Fruit fly (Drosophila melanogaster) whole organism, embryonic: ENCODE data around the gene Trhn.
A peak's percentile ranks its signal among the peaks of the same experiment; 100 is the strongest.

ENCODE experiments used
- Abd-B ChIP-seq: fragments of 200-800 bp; sonication (Bioruptor generic); optimal IDR thresholded peaks from 2 replicates; lab custom pipeline; 2018; ENCODE audit warnings: missing biosample characterization, mild to moderate bottlenecking, missing genetic modification characterization, moderate library complexity
- Awh ChIP-seq: fragments of 200-800 bp; sonication (Bioruptor generic); IDR thresholded peaks from 2 replicates; pipeline ENCODE4, ENCODE4 v1.3.6; 2022; ENCODE audit warnings: missing biosample characterization, missing genetic modification characterization
- CG12769 ChIP-seq: fragments of 200-800 bp; sonication (Bioruptor generic); optimal IDR thresholded peaks from 2 replicates; lab custom pipeline; 2019; ENCODE audit warnings: missing biosample characterization, mild to moderate bottlenecking, missing genetic modification characterization, moderate library complexity
- CG15269 ChIP-seq: fragments of 200-800 bp; sonication (Bioruptor generic); optimal IDR thresholded peaks from 2 replicates; lab custom pipeline; 2018; ENCODE audit warnings: missing biosample characterization, mild to moderate bottlenecking, missing genetic modification characterization, moderate library complexity
- CG1603 ChIP-seq: fragments of 200-800 bp; sonication (Bioruptor generic); optimal IDR thresholded peaks from 2 replicates; lab custom pipeline; 2019; ENCODE audit warnings: missing biosample characterization, mild to moderate bottlenecking, missing genetic modification characterization, moderate library complexity
- CG17359 ChIP-seq: fragments of 200-800 bp; sonication (Bioruptor generic); optimal IDR thresholded peaks from 3 replicates; lab custom pipeline; 2018; ENCODE audit warnings: missing biosample characterization, mild to moderate bottlenecking, missing genetic modification characterization, moderate library complexity
- CG17802 ChIP-seq: fragments of 200-800 bp; sonication (Bioruptor generic); optimal IDR thresholded peaks from 2 replicates; lab custom pipeline; 2018; ENCODE audit warnings: missing biosample characterization, mild to moderate bottlenecking, missing genetic modification characterization, moderate library complexity
- CG1792 ChIP-seq: fragments of 200-800 bp; sonication (Bioruptor generic); optimal IDR thresholded peaks from 2 replicates; lab custom pipeline; 2016; ENCODE audit warnings: missing biosample characterization, missing genetic modification characterization
- CG1832 ChIP-seq: fragments of 200-800 bp; sonication (Bioruptor generic); optimal IDR thresholded peaks from 2 replicates; lab custom pipeline; 2017; ENCODE audit warnings: missing biosample characterization, mild to moderate bottlenecking, missing genetic modification characterization, inconsistent platforms
- CG18764 ChIP-seq: fragments of 200-800 bp; sonication (Bioruptor generic); optimal IDR thresholded peaks from 3 replicates; lab custom pipeline; 2016; ENCODE audit warnings: missing biosample characterization, missing genetic modification characterization
- CG2875 ChIP-seq: fragments of 200-800 bp; sonication (Bioruptor generic); optimal IDR thresholded peaks from 2 replicates; lab custom pipeline; 2017; ENCODE audit warnings: missing biosample characterization, mild to moderate bottlenecking, missing genetic modification characterization, missing genetic modification reagents
- CG31365 ChIP-seq: fragments of 200-800 bp; sonication (Bioruptor generic); optimal IDR thresholded peaks from 2 replicates; lab custom pipeline; 2018; ENCODE audit warnings: missing biosample characterization, mild to moderate bottlenecking, missing genetic modification characterization
- CG32767 ChIP-seq: fragments of 200-800 bp; sonication (Bioruptor generic); IDR thresholded peaks from 2 replicates; pipeline ENCODE4 v1.3.6; 2022; ENCODE audit warnings: missing biosample characterization, missing genetic modification characterization
- CG9817 ChIP-seq: fragments of 200-800 bp; sonication (Bioruptor generic); optimal IDR thresholded peaks from 2 replicates; lab custom pipeline; 2018; ENCODE audit warnings: missing biosample characterization, mild to moderate bottlenecking, missing genetic modification characterization, moderate library complexity
- D ChIP-seq, 2 experiments: fragments of 200-800 bp in 1 of 2; fragments of >200 bp in 1 of 2; sonication (Bioruptor generic) in 1 of 2; optimal IDR thresholded peaks; 2 replicates in 1 of 2; 3 replicates in 1 of 2; lab custom pipeline; 2017; ENCODE audit warnings: mild to moderate bottlenecking in 1 of 2, missing biosample characterization in 1 of 2, missing genetic modification characterization in 1 of 2, missing genetic modification reagents in 1 of 2
- D19A ChIP-seq: fragments of 200-800 bp; optimal IDR thresholded peaks from 3 replicates; lab custom pipeline; 2019; ENCODE audit warnings: missing biosample characterization, mild to moderate bottlenecking, missing genetic modification characterization, moderate library complexity
- Doc2 ChIP-seq: fragments of 200-800 bp; sonication (Bioruptor generic); IDR thresholded peaks from 2 replicates; pipeline ENCODE4 v1.3.6; 2022; ENCODE audit warnings: missing biosample characterization, missing genetic modification characterization
- Elba2 ChIP-seq: fragments of 200-800 bp; sonication (Bioruptor generic); optimal IDR thresholded peaks from 3 replicates; lab custom pipeline; 2016; ENCODE audit warnings: missing biosample characterization, missing genetic modification characterization
- H15 ChIP-seq: fragments of 200-800 bp; sonication (Bioruptor generic); IDR thresholded peaks from 3 replicates; pipeline ENCODE4 v1.3.6; 2022; ENCODE audit warnings: missing biosample characterization, missing genetic modification characterization
- Hr3 ChIP-seq: fragments of 200-800 bp; sonication (Bioruptor generic); optimal IDR thresholded peaks from 3 replicates; lab custom pipeline; 2016; ENCODE audit warnings: missing biosample characterization, missing genetic modification characterization
- Hr39 ChIP-seq: fragments of >200 bp; optimal IDR thresholded peaks from 2 replicates; lab custom pipeline; 2017
- Hr78 ChIP-seq, 2 experiments: fragments of 200-800 bp in 1 of 2; fragments of >200 bp in 1 of 2; sonication (Bioruptor generic) in 1 of 2; optimal IDR thresholded peaks; 2 replicates each; lab custom pipeline; 2017 to 2019; ENCODE audit warnings: missing biosample characterization in 2 of 2, missing genetic modification characterization in 2 of 2, mild to moderate bottlenecking in 1 of 2, moderate library complexity in 1 of 2
- MESR4 ChIP-seq: fragments of 200-800 bp; sonication (Bioruptor generic); optimal IDR thresholded peaks from 2 replicates; lab custom pipeline; 2018; ENCODE audit warnings: missing biosample characterization, mild to moderate bottlenecking, missing genetic modification characterization, moderate library complexity
- MTF-1 ChIP-seq: fragments of 200-800 bp; sonication (Bioruptor generic); optimal IDR thresholded peaks from 2 replicates; lab custom pipeline; 2018; ENCODE audit warnings: missing biosample characterization, mild to moderate bottlenecking, missing genetic modification characterization, borderline replicate concordance
- Max ChIP-seq: fragments of 200-800 bp; sonication (Bioruptor generic); optimal IDR thresholded peaks from 2 replicates; lab custom pipeline; 2016; ENCODE audit warnings: missing biosample characterization, mild to moderate bottlenecking, missing genetic modification characterization
- NC2α ChIP-seq: fragments of 200-800 bp; sonication (Bioruptor generic); optimal IDR thresholded peaks from 2 replicates; lab custom pipeline; 2016; ENCODE audit warnings: missing biosample characterization, missing genetic modification characterization
- NFAT ChIP-seq: fragments of 200-800 bp; sonication (Bioruptor generic); IDR thresholded peaks from 2 replicates; pipeline ENCODE4 v1.3.6; 2022; ENCODE audit warnings: missing biosample characterization, missing genetic modification characterization
- Rfx ChIP-seq: fragments of 200-800 bp; sonication (Bioruptor generic); IDR thresholded peaks from 2 replicates; pipeline ENCODE4 v1.3.6; 2022; ENCODE audit warnings: missing biosample characterization, missing genetic modification characterization
- Scr ChIP-seq: fragments of 200-800 bp; sonication (Bioruptor generic); IDR thresholded peaks from 2 replicates; pipeline ENCODE4 v1.3.6; 2022; ENCODE audit warnings: missing biosample characterization, missing genetic modification characterization; ENCODE audit not compliant: partially characterized antibody
- Six4 ChIP-seq: fragments of 200-800 bp; sonication (Bioruptor generic); optimal IDR thresholded peaks from 2 replicates; lab custom pipeline; 2016; ENCODE audit warnings: missing biosample characterization, missing genetic modification characterization
- Trl ChIP-seq, 3 experiments: fragments of >200 bp in 2 of 3; fragments of 200-800 bp in 1 of 3; sonication (Bioruptor generic) in 1 of 3; optimal IDR thresholded peaks; 2 replicates in 1 of 3; 3 replicates in 2 of 3; lab custom pipeline; 2016 to 2017; ENCODE audit warnings: missing biosample characterization in 1 of 3, missing genetic modification characterization in 1 of 3
- aop ChIP-seq: fragments of 200-800 bp; sonication (Bioruptor generic); IDR thresholded peaks from 2 replicates; pipeline ENCODE4 v1.3.6; 2022; ENCODE audit warnings: missing biosample characterization, missing genetic modification characterization
- bigmax ChIP-seq: fragments of 200-800 bp; sonication (Bioruptor generic); optimal IDR thresholded peaks from 2 replicates; lab custom pipeline; 2018; ENCODE audit warnings: missing biosample characterization, mild to moderate bottlenecking, missing genetic modification characterization
- caup ChIP-seq: fragments of 200-800 bp; sonication (Bioruptor generic); optimal IDR thresholded peaks from 3 replicates; lab custom pipeline; 2017; ENCODE audit warnings: missing biosample characterization, mild to moderate bottlenecking, missing genetic modification characterization, moderate library complexity; ENCODE audit not compliant: severe bottlenecking
- ci ChIP-seq: fragments of 200-800 bp; sonication (Bioruptor generic); IDR thresholded peaks from 3 replicates; pipeline ENCODE4 v1.3.6; 2022; ENCODE audit warnings: missing biosample characterization, missing genetic modification characterization
- crol ChIP-seq: fragments of 200-800 bp; sonication (Bioruptor generic); IDR thresholded peaks from 2 replicates; pipeline ENCODE4 v1.3.6; 2022; ENCODE audit warnings: missing biosample characterization, missing genetic modification characterization
- esg ChIP-seq: fragments of 200-800 bp; sonication (Bioruptor generic); conservative IDR thresholded peaks from 2 replicates; pipeline ENCODE4 v1.3.6; 2022; ENCODE audit warnings: missing biosample characterization, missing genetic modification characterization
- fru ChIP-seq: fragments of >200 bp; optimal IDR thresholded peaks from 2 replicates; lab custom pipeline; 2017
- gem ChIP-seq: fragments of 200-800 bp; sonication (Bioruptor generic); optimal IDR thresholded peaks from 2 replicates; lab custom pipeline; 2019; ENCODE audit warnings: missing biosample characterization, mild to moderate bottlenecking, missing genetic modification characterization, moderate library complexity
- her ChIP-seq: fragments of 200-800 bp; sonication (Bioruptor generic); optimal IDR thresholded peaks from 2 replicates; lab custom pipeline; 2016; ENCODE audit warnings: missing biosample characterization, missing genetic modification characterization
- inv ChIP-seq: fragments of 200-800 bp; sonication (Bioruptor generic); IDR thresholded peaks from 2 replicates; pipeline ENCODE4 v1.3.6; 2022; ENCODE audit warnings: missing biosample characterization, missing genetic modification characterization; ENCODE audit not compliant: partially characterized antibody
- mam ChIP-seq: fragments of 200-800 bp; sonication (Bioruptor generic); optimal IDR thresholded peaks from 3 replicates; lab custom pipeline; 2016; ENCODE audit warnings: missing biosample characterization, missing genetic modification characterization
- p53 ChIP-seq: fragments of 200-800 bp; sonication (Bioruptor generic); optimal IDR thresholded peaks from 2 replicates; lab custom pipeline; 2016; ENCODE audit warnings: missing biosample characterization, missing genetic modification characterization
- pita ChIP-seq: fragments of 200-800 bp; sonication (Bioruptor generic); optimal IDR thresholded peaks from 2 replicates; lab custom pipeline; 2017; ENCODE audit warnings: missing biosample characterization, mild to moderate bottlenecking, missing genetic modification characterization
- sens ChIP-seq: fragments of 200-800 bp; sonication (Bioruptor generic); peaks from one replicate; lab custom pipeline; 2016; ENCODE audit warnings: missing biosample characterization, missing genetic modification characterization
- sens-2 ChIP-seq: fragments of 200-800 bp; sonication (Bioruptor generic); IDR thresholded peaks from 2 replicates; pipeline ENCODE4 v1.3.6; 2022; ENCODE audit warnings: missing biosample characterization, missing genetic modification characterization
- sima ChIP-seq: fragments of 200-800 bp; sonication (Bioruptor generic); optimal IDR thresholded peaks from 2 replicates; lab custom pipeline; 2016; ENCODE audit warnings: missing biosample characterization, missing genetic modification characterization
- z ChIP-seq: fragments of 200-800 bp; sonication (Bioruptor generic); IDR thresholded peaks from 3 replicates; pipeline ENCODE4 v1.3.6; 2022; ENCODE audit warnings: missing biosample characterization, missing genetic modification characterization
- zfh2 ChIP-seq: fragments of 200-800 bp; sonication (Bioruptor generic); optimal IDR thresholded peaks from 2 replicates; lab custom pipeline; 2016; ENCODE audit warnings: missing biosample characterization, missing genetic modification characterization

Trhn gene

dm6 chr3L:1152540-1153348 is 40.2 kb downstream of the Trhn start (continued):
- TF ChIP-seq z (GFP tag; lab: Robert Waterston, UW) (no peak), H15 (GFP tag; lab: Robert Waterston, UW) (no peak), Elba2 (GFP tag; lab: Kevin White, UChicago) (no peak), Hr39 (lab: Kevin White, UChicago) (no peak), pita (no peak), crol (GFP tag; lab: Robert Waterston, UW) (no peak), Trl (optimal IDR thresholded peaks at IDR 0.05; lab: Kevin White, UChicago) (no peak), Trl (GFP tag; optimal IDR thresholded peaks at IDR 0.05; lab: Kevin White, UChicago) (no peak), sens (GFP tag; lab: Kevin White, UChicago) (peak; percentile 52), NC2α (GFP tag; lab: Kevin White, UChicago) (no peak), p53 (GFP tag; lab: Kevin White, UChicago) (no peak), gem (tag; lab: Kevin White, UChicago) (peak; percentile 24), bigmax (GFP tag; lab: Kevin White, UChicago) (no peak), CG18764 (no peak), Doc2 (GFP tag; lab: Robert Waterston, UW) (no peak), MESR4 (no peak), CG17802 (tag; lab: Kevin White, UChicago) (no peak), aop (GFP tag; lab: Robert Waterston, UW) (no peak), Scr (no peak), sima (GFP tag; lab: Kevin White, UChicago) (no peak), her (GFP tag; lab: Kevin White, UChicago) (no peak), CG15269 (tag; lab: Kevin White, UChicago) (peak; percentile 0), Max (no peak), NFAT (GFP tag; lab: Robert Waterston, UW) (no peak), Hr3 (GFP tag; lab: Kevin White, UChicago) (peak; percentile 11), D19A (no peak), CG1603 (tag; lab: Kevin White, UChicago) (peak; percentile 2), CG1792 (GFP tag; lab: Kevin White, UChicago) (no peak), mam (peak; percentile 24), ci (peak; percentile 16; the same call in 1 of the 3 replicates), Six4 (no peak), zfh2 (peak; percentile 18), sens-2 (GFP tag; lab: Robert Waterston, UW) (no peak), CG9817 (tag; lab: Kevin White, UChicago) (no peak), MTF-1 (GFP tag; lab: Kevin White, UChicago) (no peak), esg (GFP tag; lab: Robert Waterston, UW) (0 out of 2 replicates have a peak, but pooled peaks have one; percentile 12), fru (lab: Kevin White, UChicago) (no peak), D (optimal IDR thresholded peaks at IDR 0.05; lab: Kevin White, UChicago) (no peak), D (GFP tag; optimal IDR thresholded peaks at IDR 0.05; lab: Kevin White, UChicago) (no peak), CG17359 (tag; lab: Kevin White, UChicago) (peak; percentile 0), Hr78 (GFP tag; optimal IDR thresholded peaks at IDR 0.05; lab: Kevin White, UChicago) (peak in 1 of 2 experiments; percentile 12), Awh (GFP tag; lab: Robert Waterston, UW) (no peak), CG12769 (tag; lab: Kevin White, UChicago) (peak; percentile 0), Rfx (peak; percentile 55; the same call in 1 of the 2 replicates), CG32767 (GFP tag; lab: Robert Waterston, UW) (no peak), CG31365 (tag; lab: Kevin White, UChicago) (no peak), CG2875 (no peak), caup (GFP tag; lab: Kevin White, UChicago) (no peak), CG1832 (GFP tag; lab: Kevin White, UChicago) (no peak), Abd-B (GFP tag; lab: Kevin White, UChicago) (peak; percentile 23), inv (GFP tag; lab: Robert Waterston, UW) (no peak)
